Worm (Caenorhabditis elegans) whole organism, late embryonic: ENCODE results near the gene col-80.
A peak's percentile ranks its signal among the peaks of the same experiment; 100 is the strongest.

ENCODE experiments used
- C08G9.2 ChIP-seq: sonication (generic microtip); optimal IDR thresholded peaks from 2 replicates; lab custom pipeline; 2016; ENCODE audit warnings: mild to moderate bottlenecking, missing genetic modification characterization, moderate library complexity, missing compliant biosample characterization
- K02D7.2 ChIP-seq: sonication (generic microtip); optimal IDR thresholded peaks from 2 replicates; lab custom pipeline; 2017; ENCODE audit warnings: mild to moderate bottlenecking, missing genetic modification characterization, missing compliant biosample characterization
- K09A11.1 ChIP-seq: sonication (generic microtip); optimal IDR thresholded peaks from 2 replicates; lab custom pipeline; 2017; ENCODE audit warnings: antibody characterized with exemption, mild to moderate bottlenecking, missing genetic modification characterization, missing compliant biosample characterization; ENCODE audit not compliant: insufficient read depth
- T23F11.4 ChIP-seq: fragments of 200-800 bp; sonication (Bioruptor generic); optimal IDR thresholded peaks from 2 replicates; lab custom pipeline; 2018; ENCODE audit warnings: mild to moderate bottlenecking, missing genetic modification characterization, missing compliant biosample characterization
- ama-1 ChIP-seq: fragments of 150-350 bp; optimal IDR thresholded peaks from 2 replicates; lab custom pipeline; 2014
- ceh-18 ChIP-seq: sonication (generic microtip); optimal IDR thresholded peaks from 2 replicates; lab custom pipeline; 2016; ENCODE audit warnings: missing genetic modification characterization, missing compliant biosample characterization
- ceh-19 ChIP-seq: fragments of 200-800 bp; sonication (Bioruptor generic); optimal IDR thresholded peaks from 2 replicates; lab custom pipeline; 2018; ENCODE audit warnings: mild to moderate bottlenecking, missing genetic modification characterization, missing compliant biosample characterization
- ceh-30 ChIP-seq: fragments of 150-350 bp; optimal IDR thresholded peaks from 2 replicates; lab custom pipeline; 2014; ENCODE audit warnings: missing biosample characterization, missing genetic modification characterization
- ceh-6 ChIP-seq: fragments of 200-800 bp; sonication (Bioruptor generic); optimal IDR thresholded peaks from 2 replicates; lab custom pipeline; 2018; ENCODE audit warnings: mild to moderate bottlenecking, missing genetic modification characterization, missing compliant biosample characterization
- dmd-4 ChIP-seq: sonication (generic microtip); optimal IDR thresholded peaks from 2 replicates; lab custom pipeline; 2016; ENCODE audit warnings: borderline replicate concordance, missing genetic modification characterization, missing compliant biosample characterization
- elt-4 ChIP-seq: sonication (generic microtip); optimal IDR thresholded peaks from 2 replicates; lab custom pipeline; 2016; ENCODE audit warnings: missing genetic modification characterization, missing compliant biosample characterization
- eyg-1 ChIP-seq: sonication (generic microtip); optimal IDR thresholded peaks from 2 replicates; lab custom pipeline; 2016; ENCODE audit warnings: missing genotype, missing genetic modification characterization, missing compliant biosample characterization
- fax-1 ChIP-seq: sonication (generic microtip); optimal IDR thresholded peaks from 2 replicates; lab custom pipeline; 2016; ENCODE audit warnings: missing genotype, missing genetic modification characterization, missing compliant biosample characterization
- fkh-10 ChIP-seq: fragments of 150-350 bp; optimal IDR thresholded peaks from 2 replicates; lab custom pipeline; 2014; ENCODE audit warnings: missing biosample characterization, missing genetic modification reagents, missing genetic modification characterization
- gmeb-2 ChIP-seq: sonication (generic microtip); optimal IDR thresholded peaks from 2 replicates; lab custom pipeline; 2016; ENCODE audit warnings: missing genetic modification characterization, inconsistent platforms, missing compliant biosample characterization
- hlh-13 ChIP-seq: fragments of 200-800 bp; sonication (Bioruptor generic); optimal IDR thresholded peaks from 2 replicates; lab custom pipeline; 2018; ENCODE audit warnings: mild to moderate bottlenecking, missing genetic modification characterization, missing compliant biosample characterization
- hlh-15 ChIP-seq: sonication (generic microtip); optimal IDR thresholded peaks from 2 replicates; lab custom pipeline; 2016; ENCODE audit warnings: missing genetic modification characterization, missing compliant biosample characterization
- hlh-6 ChIP-seq: sonication (generic microtip); optimal IDR thresholded peaks from 2 replicates; lab custom pipeline; 2016; ENCODE audit warnings: missing genotype, missing genetic modification characterization, missing compliant biosample characterization
- madf-2 ChIP-seq: sonication (generic microtip); optimal IDR thresholded peaks from 2 replicates; lab custom pipeline; 2017; ENCODE audit warnings: missing genetic modification characterization, missing compliant biosample characterization
- nfya-1 ChIP-seq: sonication (generic microtip); optimal IDR thresholded peaks from 2 replicates; lab custom pipeline; 2017; ENCODE audit warnings: missing genetic modification characterization, mild to moderate bottlenecking, missing compliant biosample characterization, antibody characterized with exemption, moderate library complexity
- nhr-232 ChIP-seq: sonication (generic microtip); optimal IDR thresholded peaks from 2 replicates; lab custom pipeline; 2016; ENCODE audit warnings: missing genetic modification characterization, missing compliant biosample characterization
- npax-4 ChIP-seq: sonication (generic microtip); optimal IDR thresholded peaks from 2 replicates; lab custom pipeline; 2016; ENCODE audit warnings: missing genetic modification characterization, missing compliant biosample characterization
- odd-2 ChIP-seq: sonication (generic microtip); optimal IDR thresholded peaks from 2 replicates; lab custom pipeline; 2017; ENCODE audit warnings: antibody characterized with exemption, mild to moderate bottlenecking, missing genetic modification characterization, missing compliant biosample characterization
- pag-3 ChIP-seq: sonication (generic microtip); optimal IDR thresholded peaks from 2 replicates; lab custom pipeline; 2016; ENCODE audit warnings: missing compliant biosample characterization, missing genetic modification characterization, borderline replicate concordance
- pat-9 ChIP-seq: fragments of 200-800 bp; sonication (Bioruptor generic); optimal IDR thresholded peaks from 2 replicates; lab custom pipeline; 2018; ENCODE audit warnings: mild to moderate bottlenecking, missing genetic modification characterization, moderate library complexity, missing compliant biosample characterization
- pax-1 ChIP-seq: fragments of 150-350 bp; optimal IDR thresholded peaks from 2 replicates; lab custom pipeline; 2014; ENCODE audit warnings: missing biosample characterization, missing genetic modification characterization
- pqm-1 ChIP-seq: sonication (generic microtip); optimal IDR thresholded peaks from 2 replicates; lab custom pipeline; 2016; ENCODE audit warnings: missing genetic modification characterization, missing compliant biosample characterization
- pros-1 ChIP-seq: fragments of 150-350 bp; optimal IDR thresholded peaks from 2 replicates; lab custom pipeline; 2014; ENCODE audit warnings: missing biosample characterization, missing genetic modification reagents, missing genetic modification characterization
- rnt-1 ChIP-seq: sonication (generic microtip); optimal IDR thresholded peaks from 2 replicates; lab custom pipeline; 2016; ENCODE audit warnings: missing genetic modification characterization, missing compliant biosample characterization
- sdc-2 ChIP-seq: sonication (generic microtip); optimal IDR thresholded peaks from 2 replicates; lab custom pipeline; 2016; ENCODE audit warnings: missing genotype, missing genetic modification characterization, missing compliant biosample characterization
- sox-4 ChIP-seq: sonication (generic microtip); optimal IDR thresholded peaks from 2 replicates; lab custom pipeline; 2017; ENCODE audit warnings: mild to moderate bottlenecking, missing genetic modification characterization, inconsistent platforms, missing compliant biosample characterization
- tbx-2 ChIP-seq: sonication (generic microtip); optimal IDR thresholded peaks from 2 replicates; lab custom pipeline; 2016; ENCODE audit warnings: missing genetic modification characterization, missing compliant biosample characterization
- tbx-7 ChIP-seq: sonication (generic microtip); optimal IDR thresholded peaks from 2 replicates; lab custom pipeline; 2016; ENCODE audit warnings: missing genotype, missing genetic modification characterization, missing compliant biosample characterization
- ttx-3 ChIP-seq: sonication (generic microtip); optimal IDR thresholded peaks from 2 replicates; lab custom pipeline; 2016; ENCODE audit warnings: missing genetic modification reagents, missing genetic modification characterization, missing compliant biosample characterization
- unc-3 ChIP-seq, 2 experiments: fragments of 200-800 bp in 1 of 2; sonication (Bioruptor generic) in 1 of 2; sonication (generic microtip) in 1 of 2; conservative IDR thresholded peaks in 1 of 2; optimal IDR thresholded peaks in 1 of 2; 2 replicates each; pipeline versions ENCODE4 v1.3.6 to Lab custom; 2016 to 2022; ENCODE audit warnings: missing compliant biosample characterization in 2 of 2, missing genetic modification characterization in 2 of 2, missing genetic modification reagents in 1 of 2
- unc-42 ChIP-seq: sonication (generic microtip); optimal IDR thresholded peaks from 2 replicates; lab custom pipeline; 2016; ENCODE audit warnings: missing genotype, missing genetic modification characterization, missing compliant biosample characterization
- zip-5 ChIP-seq: sonication (generic microtip); optimal IDR thresholded peaks from 2 replicates; lab custom pipeline; 2016; ENCODE audit warnings: missing genetic modification characterization, missing compliant biosample characterization

col-80 gene

DNA sequence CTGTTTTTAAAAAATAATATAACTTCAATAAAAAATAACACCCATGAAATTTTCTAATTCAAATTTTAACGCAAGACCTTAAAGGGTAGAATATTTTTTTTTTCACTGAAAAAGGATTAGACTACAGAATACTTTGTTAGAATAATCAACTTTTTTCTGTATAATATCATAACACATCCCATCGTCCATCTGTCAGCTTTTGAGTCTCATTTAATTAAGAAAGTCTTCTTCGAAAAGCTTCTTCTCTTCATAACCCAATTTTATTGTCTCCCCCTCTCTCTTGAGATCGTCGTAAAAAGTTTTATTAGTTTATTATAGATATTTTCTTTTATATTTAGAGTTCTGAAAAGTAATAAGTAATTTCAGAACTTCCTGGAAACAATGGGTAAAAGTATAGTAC lies 10.9 kb upstream of the col-80 start:
- TF ChIP-seq unc-42 (tag; lab: Kevin White, UChicago) (peak; percentile 77), fkh-10 (GFP tag; lab: Kevin White, UChicago) (no peak)

DNA sequence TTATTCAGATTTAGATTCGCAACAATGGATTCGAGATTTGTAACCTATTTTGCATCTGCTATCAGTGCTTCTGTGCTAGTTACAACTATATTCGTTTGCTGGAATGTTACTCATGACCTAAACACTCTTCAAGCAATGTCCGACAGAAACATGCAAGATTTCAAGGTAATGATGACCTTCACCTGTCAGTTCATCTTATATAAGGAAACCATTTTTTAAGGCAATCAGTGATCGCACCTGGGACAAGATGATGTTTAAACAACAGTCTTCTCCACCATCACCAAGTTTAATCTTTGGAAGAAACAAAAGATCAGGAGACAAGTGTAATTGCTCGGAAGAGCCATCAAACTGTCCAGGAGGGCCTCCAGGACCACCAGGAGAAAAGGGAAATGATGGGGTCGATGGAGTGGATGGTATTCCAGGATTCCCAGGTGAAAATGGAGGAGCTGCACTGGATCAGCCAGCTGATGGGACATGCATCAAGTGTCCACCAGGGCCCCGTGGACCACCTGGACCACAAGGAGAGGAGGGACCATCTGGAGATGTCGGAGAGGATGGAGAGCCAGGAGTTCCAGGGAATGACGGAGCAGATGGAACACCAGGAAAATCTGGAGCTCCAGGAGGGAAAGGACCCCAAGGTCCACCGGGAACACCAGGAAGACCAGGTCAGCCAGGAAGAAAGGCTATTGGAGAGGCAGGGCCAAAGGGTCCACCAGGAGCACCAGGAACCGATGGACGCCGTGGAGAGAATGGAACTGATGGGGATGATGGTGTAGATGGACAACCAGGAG lies 3.2 kb upstream of the col-80 start, which contains the start of gene col-79:
Gene col-79 (plus strand): TSS at position 20 of the 791 bp plus-strand sequence.
- no peak for TF ChIP-seq T23F11.4 (GFP tag; lab: Kevin White, UChicago)
- peak; percentile 40 for TF ChIP-seq hlh-6 (tag; lab: Kevin White, UChicago)

ce11 chrII:10704575-10705170 lies 2.3 kb upstream of the col-80 start, which contains the start of gene col-39:
col-39 (plus strand) TSS chrII:10704916.
- TF ChIP-seq madf-2 = no peak
- no peak for TF ChIP-seq hlh-6 (tag; lab: Kevin White, UChicago)
- TF ChIP-seq eyg-1 = no peak
- no peak for TF ChIP-seq ceh-19
- TF ChIP-seq unc-3 (GFP tag; conservative IDR thresholded peaks at IDR 0.05; lab: Robert Waterston, UW) = no peak
- no peak for TF ChIP-seq unc-3 (tag; optimal IDR thresholded peaks at IDR 0.05; lab: Kevin White, UChicago)
- TF ChIP-seq K02D7.2 = no peak
- no peak for TF ChIP-seq pax-1 (tag; lab: Kevin White, UChicago)
- no peak for TF ChIP-seq gmeb-2 (tag; lab: Kevin White, UChicago)
- TF ChIP-seq pros-1 = no peak
- TF ChIP-seq nhr-232 (tag; lab: Kevin White, UChicago) = no peak
- no peak for TF ChIP-seq npax-4 (tag; lab: Kevin White, UChicago)
- no peak for TF ChIP-seq elt-4 (tag; lab: Kevin White, UChicago)
- TF ChIP-seq sdc-2 (tag; lab: Kevin White, UChicago) = no peak
- TF ChIP-seq zip-5 (tag; lab: Kevin White, UChicago) = no peak
- no peak for TF ChIP-seq fax-1 (tag; lab: Kevin White, UChicago)
- TF ChIP-seq hlh-15 (tag; lab: Kevin White, UChicago) = no peak

DNA sequence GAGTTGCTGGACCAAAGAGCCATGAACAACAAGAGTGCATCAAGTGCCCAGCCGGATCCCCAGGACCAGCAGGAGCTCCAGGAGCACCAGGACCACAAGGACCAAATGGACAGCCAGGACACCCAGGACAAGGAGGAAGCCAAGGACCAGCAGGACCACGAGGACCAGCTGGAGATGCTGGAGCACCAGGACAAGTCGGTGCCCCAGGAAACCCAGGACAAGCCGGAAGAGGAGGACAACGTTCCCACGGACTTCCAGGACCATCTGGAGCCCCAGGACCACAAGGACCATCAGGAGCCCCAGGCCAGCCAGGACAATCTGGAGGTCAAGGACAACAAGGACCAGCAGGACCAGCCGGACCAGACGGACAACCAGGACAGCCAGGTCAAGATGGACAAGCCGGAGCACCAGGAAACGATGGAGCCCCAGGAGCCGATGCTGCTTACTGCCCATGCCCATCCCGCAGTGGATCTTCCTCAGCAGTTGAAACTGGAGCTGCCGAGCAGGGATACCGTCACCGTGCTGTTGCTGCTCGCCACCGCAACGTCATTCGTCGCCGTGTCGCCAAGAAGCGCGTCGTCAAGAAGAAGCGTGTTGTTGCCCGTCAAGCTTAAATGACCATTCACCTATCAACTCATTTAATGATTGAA lies 1.5 kb upstream of the col-80 start:
- no peak for TF ChIP-seq madf-2
- TF ChIP-seq elt-4 (tag; lab: Kevin White, UChicago) = peak; percentile 50
- TF ChIP-seq sdc-2 (tag; lab: Kevin White, UChicago) = no peak
- TF ChIP-seq odd-2 (tag; lab: Kevin White, UChicago) = no peak
- no peak for TF ChIP-seq tbx-2 (tag; lab: Kevin White, UChicago)
- no peak for TF ChIP-seq ceh-19
- TF ChIP-seq hlh-6 (tag; lab: Kevin White, UChicago) = peak; percentile 52
- no peak for TF ChIP-seq ama-1 (lab: Kevin White, UChicago)
- peak; percentile 22 for TF ChIP-seq C08G9.2 (tag; lab: Kevin White, UChicago)
- TF ChIP-seq tbx-7 (tag; lab: Kevin White, UChicago) = no peak

ce11 chrII:10706038-10706437 lies 963 bp upstream of the col-80 start:
- no peak for TF ChIP-seq sox-4
- no peak for TF ChIP-seq nfya-1 (tag; lab: Kevin White, UChicago)
- TF ChIP-seq dmd-4 = no peak
- TF ChIP-seq ceh-6 (GFP tag; lab: Kevin White, UChicago) = no peak
- no peak for TF ChIP-seq pag-3 (tag; lab: Kevin White, UChicago)
- no peak for TF ChIP-seq ttx-3 (tag; lab: Kevin White, UChicago)
- TF ChIP-seq K09A11.1 = no peak
- TF ChIP-seq odd-2 (tag; lab: Kevin White, UChicago) = no peak
- no peak for TF ChIP-seq hlh-6 (tag; lab: Kevin White, UChicago)
- TF ChIP-seq ceh-18 (tag; lab: Kevin White, UChicago) = no peak
- TF ChIP-seq pqm-1 = no peak
- no peak for TF ChIP-seq T23F11.4 (GFP tag; lab: Kevin White, UChicago)
- TF ChIP-seq rnt-1 (tag; lab: Kevin White, UChicago) = no peak
- no peak for TF ChIP-seq pax-1 (tag; lab: Kevin White, UChicago)
- TF ChIP-seq pat-9 (tag; lab: Kevin White, UChicago) = no peak
- TF ChIP-seq ceh-30 (tag; lab: Kevin White, UChicago) = no peak
- TF ChIP-seq hlh-13 (GFP tag; lab: Kevin White, UChicago) = no peak
- TF ChIP-seq unc-42 (tag; lab: Kevin White, UChicago) = no peak
- TF ChIP-seq, all 69 proteins: peak for 0
